Fruit fly (Drosophila melanogaster) whole organism, embryonic: ENCODE results near the gene mthl12.

Experiments
- Ada2b ChIP-seq: fragments of 200-800 bp; sonication (Bioruptor generic); IDR thresholded peaks from 2 replicates; pipeline ENCODE4 v1.3.6; 2022; ENCODE audit warnings: missing biosample characterization, missing genetic modification characterization
- Asciz ChIP-seq: fragments of 200-800 bp; sonication (Bioruptor generic); optimal IDR thresholded peaks from 2 replicates; lab custom pipeline; 2017; ENCODE audit warnings: missing biosample characterization, mild to moderate bottlenecking, missing genetic modification characterization, missing genetic modification reagents
- Awh ChIP-seq: fragments of 200-800 bp; sonication (Bioruptor generic); IDR thresholded peaks from 2 replicates; pipeline ENCODE4, ENCODE4 v1.3.6; 2022; ENCODE audit warnings: missing biosample characterization, missing genetic modification characterization
- B-H1 ChIP-seq: fragments of 200-800 bp; sonication (Bioruptor generic); IDR thresholded peaks from 3 replicates; pipeline ENCODE4 v1.3.6; 2022; ENCODE audit warnings: missing biosample characterization, missing genetic modification characterization
- Bteb2 ChIP-seq: fragments of 200-800 bp; sonication (Bioruptor generic); optimal IDR thresholded peaks from 2 replicates; lab custom pipeline; 2016; ENCODE audit warnings: missing biosample characterization, missing genetic modification characterization
- CG11560 ChIP-seq: fragments of 200-800 bp; sonication (Bioruptor generic); IDR thresholded peaks from 3 replicates; pipeline ENCODE4 v1.3.6; 2022; ENCODE audit warnings: missing biosample characterization, missing genetic modification characterization
- CG12071 ChIP-seq: fragments of 200-800 bp; sonication (Bioruptor generic); optimal IDR thresholded peaks from 3 replicates; lab custom pipeline; 2018; ENCODE audit warnings: missing biosample characterization, mild to moderate bottlenecking, missing genetic modification characterization
- CG12236 ChIP-seq: fragments of 200-800 bp; sonication (Bioruptor generic); optimal IDR thresholded peaks from 2 replicates; lab custom pipeline; 2016; ENCODE audit warnings: missing biosample characterization, missing genetic modification characterization
- CG12744 ChIP-seq: fragments of 200-800 bp; sonication (Bioruptor generic); optimal IDR thresholded peaks from 2 replicates; lab custom pipeline; 2016; ENCODE audit warnings: missing biosample characterization, missing genetic modification characterization
- CG13894 ChIP-seq: fragments of 200-800 bp; sonication (Bioruptor generic); optimal IDR thresholded peaks from 3 replicates; lab custom pipeline; 2018; ENCODE audit warnings: missing biosample characterization, mild to moderate bottlenecking, missing genetic modification characterization, moderate library complexity
- CG1529 ChIP-seq: fragments of 200-800 bp; sonication (Bioruptor generic); optimal IDR thresholded peaks from 3 replicates; lab custom pipeline; 2018; ENCODE audit warnings: missing biosample characterization, missing genetic modification characterization
- CG1647 ChIP-seq: fragments of 200-800 bp; sonication (Bioruptor generic); optimal IDR thresholded peaks from 3 replicates; lab custom pipeline; 2016; ENCODE audit warnings: missing biosample characterization, missing genetic modification characterization
- CG17612 ChIP-seq: fragments of 200-800 bp; sonication (Bioruptor generic); IDR thresholded peaks from 2 replicates; pipeline ENCODE4 v1.3.6; 2022; ENCODE audit warnings: missing biosample characterization, missing genetic modification characterization
- CG18011 ChIP-seq: fragments of 200-800 bp; sonication (Bioruptor generic); optimal IDR thresholded peaks from 2 replicates; lab custom pipeline; 2017; ENCODE audit warnings: missing biosample characterization, missing genetic modification characterization, mild to moderate bottlenecking, moderate library complexity, missing genotype
- CG18476 ChIP-seq: fragments of 200-800 bp; sonication (Bioruptor generic); optimal IDR thresholded peaks from 2 replicates; lab custom pipeline; 2016; ENCODE audit warnings: missing biosample characterization, mild to moderate bottlenecking, missing genetic modification characterization
- CG18764 ChIP-seq: fragments of 200-800 bp; sonication (Bioruptor generic); optimal IDR thresholded peaks from 3 replicates; lab custom pipeline; 2016; ENCODE audit warnings: missing biosample characterization, missing genetic modification characterization
- CG2202 ChIP-seq: fragments of 200-800 bp; sonication (Bioruptor generic); optimal IDR thresholded peaks from 2 replicates; lab custom pipeline; 2018; ENCODE audit warnings: missing biosample characterization, mild to moderate bottlenecking, missing genetic modification characterization
- CG31388 ChIP-seq: fragments of 200-800 bp; sonication (Bioruptor generic); optimal IDR thresholded peaks from 2 replicates; lab custom pipeline; 2016; ENCODE audit warnings: missing biosample characterization, missing genetic modification characterization
- CG4360 ChIP-seq: fragments of 200-800 bp; sonication (Bioruptor generic); IDR thresholded peaks from 2 replicates; pipeline ENCODE4 v1.3.6; 2022; ENCODE audit warnings: missing biosample characterization, missing genetic modification characterization
- CG6765 ChIP-seq: fragments of 200-800 bp; sonication (Bioruptor generic); optimal IDR thresholded peaks from 3 replicates; lab custom pipeline; 2017; ENCODE audit warnings: missing biosample characterization, mild to moderate bottlenecking, missing genetic modification characterization
- CG7556 ChIP-seq: fragments of 200-800 bp; sonication (Bioruptor generic); optimal IDR thresholded peaks from 2 replicates; lab custom pipeline; 2017; ENCODE audit warnings: missing biosample characterization, mild to moderate bottlenecking, missing genetic modification characterization
- CG9727 ChIP-seq: fragments of 200-800 bp; sonication (Bioruptor generic); optimal IDR thresholded peaks from 3 replicates; lab custom pipeline; 2017; ENCODE audit warnings: missing biosample characterization, mild to moderate bottlenecking, missing genetic modification characterization
- Chrac-16 ChIP-seq: fragments of 200-800 bp; sonication (Bioruptor generic); optimal IDR thresholded peaks from 3 replicates; lab custom pipeline; 2016; ENCODE audit warnings: missing biosample characterization, missing genetic modification characterization
- Doc3 ChIP-seq: fragments of 200-800 bp; sonication (Bioruptor generic); IDR thresholded peaks from 3 replicates; pipeline ENCODE4 v1.3.6; 2022; ENCODE audit warnings: missing biosample characterization, missing genetic modification characterization; ENCODE audit not compliant: partially characterized antibody
- E2f1 ChIP-seq: fragments of 200-800 bp; sonication (Bioruptor generic); IDR thresholded peaks from 2 replicates; pipeline ENCODE4 v1.3.6; 2022; ENCODE audit warnings: missing biosample characterization, missing genetic modification characterization
- Hey ChIP-seq: fragments of 200-800 bp; sonication (Bioruptor generic); optimal IDR thresholded peaks from 3 replicates; lab custom pipeline; 2018; ENCODE audit warnings: missing biosample characterization, mild to moderate bottlenecking, missing genetic modification characterization
- Mad ChIP-seq: fragments of 200-800 bp; sonication (Bioruptor generic); optimal IDR thresholded peaks from 2 replicates; lab custom pipeline; 2016; ENCODE audit warnings: missing biosample characterization, missing genetic modification characterization
- Mrtf ChIP-seq: fragments of 200-800 bp; sonication (Bioruptor generic); IDR thresholded peaks from 3 replicates; pipeline ENCODE4 v1.3.6; 2022; ENCODE audit warnings: missing biosample characterization, missing genetic modification characterization
- Nf-YA ChIP-seq: fragments of 200-800 bp; sonication (Bioruptor generic); IDR thresholded peaks from 2 replicates; pipeline ENCODE4 v1.3.6; 2022; ENCODE audit warnings: missing biosample characterization, missing genetic modification characterization
- ac ChIP-seq: fragments of 200-800 bp; sonication (Bioruptor generic); optimal IDR thresholded peaks from 3 replicates; lab custom pipeline; 2017; ENCODE audit warnings: missing biosample characterization, mild to moderate bottlenecking, missing genetic modification characterization
- bbx ChIP-seq: fragments of 200-800 bp; sonication (Bioruptor generic); IDR thresholded peaks from 2 replicates; pipeline ENCODE4 v1.3.6; 2022; ENCODE audit warnings: missing biosample characterization, missing genetic modification characterization; ENCODE audit not compliant: partially characterized antibody
- chif ChIP-seq, 2 experiments: fragments of 200-800 bp; sonication (Bioruptor generic); optimal IDR thresholded peaks; 3 replicates each; lab custom pipeline; 2016; ENCODE audit warnings: missing biosample characterization in 2 of 2, missing genetic modification characterization in 2 of 2
- chm ChIP-seq: fragments of 200-800 bp; sonication (Bioruptor generic); IDR thresholded peaks from 2 replicates; pipeline ENCODE4 v1.3.6; 2022; ENCODE audit warnings: missing biosample characterization, missing genetic modification characterization
- chn ChIP-seq: fragments of 200-800 bp; sonication (Bioruptor generic); optimal IDR thresholded peaks from 2 replicates; lab custom pipeline; 2016; ENCODE audit warnings: missing biosample characterization, missing genetic modification characterization
- emc ChIP-seq: fragments of 200-800 bp; sonication (Bioruptor generic); optimal IDR thresholded peaks from 2 replicates; lab custom pipeline; 2016; ENCODE audit warnings: missing biosample characterization, missing genetic modification characterization
- gfzf ChIP-seq: fragments of 200-800 bp; sonication (Bioruptor generic); optimal IDR thresholded peaks from 2 replicates; lab custom pipeline; 2016; ENCODE audit warnings: missing biosample characterization, mild to moderate bottlenecking, missing genetic modification characterization, moderate library complexity
- gsb ChIP-seq: fragments of 200-800 bp; sonication (Bioruptor generic); IDR thresholded peaks from 2 replicates; pipeline ENCODE4 v1.3.6; 2022; ENCODE audit warnings: missing biosample characterization, missing genetic modification characterization
- her ChIP-seq: fragments of 200-800 bp; sonication (Bioruptor generic); optimal IDR thresholded peaks from 2 replicates; lab custom pipeline; 2016; ENCODE audit warnings: missing biosample characterization, missing genetic modification characterization
- hkb ChIP-seq, 2 experiments: fragments of 200-800 bp in 1 of 2; fragments of >200 bp in 1 of 2; sonication (Bioruptor generic) in 1 of 2; IDR thresholded peaks in 1 of 2; optimal IDR thresholded peaks in 1 of 2; 2 replicates each; pipeline versions ENCODE4 v1.3.6 to Lab custom; 2017 to 2022; ENCODE audit warnings: missing biosample characterization in 1 of 2, missing genetic modification characterization in 1 of 2
- hth ChIP-seq: fragments of >200 bp; optimal IDR thresholded peaks from 2 replicates; lab custom pipeline; 2017; ENCODE audit warnings: inconsistent platforms
- kah ChIP-seq: fragments of 200-800 bp; sonication (Bioruptor generic); optimal IDR thresholded peaks from 2 replicates; lab custom pipeline; 2018; ENCODE audit warnings: missing biosample characterization, mild to moderate bottlenecking, missing genetic modification characterization
- lola ChIP-seq, 3 experiments: fragments of >200 bp in 2 of 3; fragments of 200-800 bp in 1 of 3; sonication (Bioruptor generic) in 1 of 3; optimal IDR thresholded peaks; 2 replicates each; lab custom pipeline; 2017 to 2019; ENCODE audit warnings: missing biosample characterization in 3 of 3, missing genetic modification characterization in 3 of 3, mild to moderate bottlenecking in 1 of 3, moderate library complexity in 1 of 3
- pho ChIP-seq: fragments of 200-800 bp; sonication (Bioruptor generic); optimal IDR thresholded peaks from 2 replicates; lab custom pipeline; 2016; ENCODE audit warnings: missing biosample characterization, missing genetic modification characterization
- pnt ChIP-seq: fragments of 200-800 bp; sonication (Bioruptor generic); optimal IDR thresholded peaks from 3 replicates; lab custom pipeline; 2016; ENCODE audit warnings: missing biosample characterization, missing genetic modification characterization
- row ChIP-seq: fragments of 200-800 bp; sonication (Bioruptor generic); IDR thresholded peaks from 3 replicates; pipeline ENCODE4 v1.3.6; 2022; ENCODE audit warnings: missing biosample characterization, missing genetic modification characterization
- sim ChIP-seq: fragments of 200-800 bp; sonication (Bioruptor generic); IDR thresholded peaks from 2 replicates; pipeline ENCODE4 v1.3.6; 2022; ENCODE audit warnings: missing biosample characterization, missing genetic modification characterization
- tna ChIP-seq: fragments of 200-800 bp; sonication (Bioruptor generic); IDR thresholded peaks from 2 replicates; pipeline ENCODE4 v1.3.6; 2022; ENCODE audit warnings: missing biosample characterization, missing genetic modification characterization; ENCODE audit not compliant: partially characterized antibody
- vfl ChIP-seq: fragments of 200-800 bp; sonication (Bioruptor generic); optimal IDR thresholded peaks from 2 replicates; lab custom pipeline; 2016; ENCODE audit warnings: missing biosample characterization, missing genetic modification characterization
- wdn ChIP-seq: fragments of 200-800 bp; sonication (Bioruptor generic); IDR thresholded peaks from 2 replicates; pipeline ENCODE4 v1.3.6; 2022; ENCODE audit warnings: missing biosample characterization, missing genetic modification characterization

The mthl12 gene

DNA sequence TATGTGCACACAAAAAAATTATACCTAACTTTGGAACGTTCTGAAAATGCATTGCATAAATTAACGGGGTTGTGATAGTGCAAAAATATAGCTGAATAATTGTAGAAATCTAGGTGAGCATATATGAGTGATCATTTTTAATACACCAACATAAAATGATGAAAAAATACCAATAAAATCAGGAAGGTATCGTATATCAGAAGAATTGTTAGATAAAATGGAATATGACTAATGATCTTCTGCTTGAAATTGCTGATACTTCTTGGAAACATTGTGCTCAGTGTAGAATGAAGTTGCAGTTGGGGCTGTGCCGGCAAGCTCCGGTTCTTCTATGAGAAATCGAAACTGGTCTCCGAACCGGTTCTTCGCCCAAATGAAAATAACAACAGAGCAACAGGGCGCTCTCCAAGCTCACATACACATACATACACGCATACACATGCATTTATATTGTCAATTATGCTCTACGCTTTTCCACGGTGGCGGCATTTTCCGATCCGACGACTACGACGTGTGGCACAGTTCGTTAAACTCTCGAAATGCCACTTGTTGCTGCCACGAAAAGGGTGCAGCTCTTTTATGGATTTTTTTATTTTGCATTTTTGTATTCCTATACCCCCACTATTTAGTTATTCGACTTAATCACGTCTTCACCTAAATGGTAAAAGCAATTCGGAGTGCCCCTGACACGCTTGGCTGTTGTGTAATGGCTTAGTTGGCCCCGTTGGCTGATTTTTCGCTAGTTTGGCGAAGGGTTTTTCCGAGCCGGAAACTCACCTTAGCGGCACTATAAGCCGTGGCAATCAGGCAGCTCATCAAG, 47.6 kb downstream of the mthl12 start (continued):
- TF ChIP-seq B-H1 (GFP tag; lab: Robert Waterston, UW): peak; percentile 73
- TF ChIP-seq chn (GFP tag; lab: Kevin White, UChicago): peak; percentile 91
- TF ChIP-seq CG12071 (GFP tag; lab: Kevin White, UChicago): peak; percentile 75
- TF ChIP-seq gsb (GFP tag; lab: Robert Waterston, UW): peak; percentile 68
- no peak for TF ChIP-seq hkb (optimal IDR thresholded peaks at IDR 0.05; lab: Kevin White, UChicago)
- TF ChIP-seq hkb (GFP tag; IDR thresholded peaks at IDR 0.05; lab: Robert Waterston, UW): peak; percentile 89
- TF ChIP-seq emc (GFP tag; lab: Kevin White, UChicago): peak; percentile 31
- peak; percentile 62 for TF ChIP-seq CG18764 (GFP tag; lab: Kevin White, UChicago)
- TF ChIP-seq pho (GFP tag; lab: Kevin White, UChicago): peak; percentile 85
- TF ChIP-seq wdn (GFP tag; lab: Robert Waterston, UW): peak; percentile 53; the same call in 1 of the 2 replicates
- TF ChIP-seq CG1529: peak; percentile 89
- peak; percentile 67; the same call in 1 of the 3 replicates for TF ChIP-seq Mrtf (GFP tag; lab: Robert Waterston, UW)
- peak; percentile 69 to 90 for TF ChIP-seq chif (GFP tag; optimal IDR thresholded peaks at IDR 0.05; lab: Kevin White, UChicago)
- no peak for TF ChIP-seq gfzf
- peak; percentile 61 for TF ChIP-seq CG31388 (GFP tag; lab: Kevin White, UChicago)
- peak; percentile 88 for TF ChIP-seq row
- TF ChIP-seq her (GFP tag; lab: Kevin White, UChicago): peak; percentile 79
- TF ChIP-seq ac (GFP tag; lab: Kevin White, UChicago): peak; percentile 6
- TF ChIP-seq bbx (GFP tag; lab: Robert Waterston, UW): no peak
- peak; percentile 72 for TF ChIP-seq CG1647 (GFP tag; lab: Kevin White, UChicago)
- TF ChIP-seq CG18011 (GFP tag; lab: Kevin White, UChicago): peak; percentile 64
- TF ChIP-seq CG6765 (GFP tag; lab: Kevin White, UChicago): peak; percentile 79
- TF ChIP-seq Chrac-16 (GFP tag; lab: Kevin White, UChicago): peak; percentile 89
- TF ChIP-seq Ada2b (GFP tag; lab: Robert Waterston, UW): peak; percentile 75
- TF ChIP-seq Mad: peak; percentile 80
- TF ChIP-seq kah: peak; percentile 86
- no peak for TF ChIP-seq hth (lab: Kevin White, UChicago)
- TF ChIP-seq CG12236 (GFP tag; lab: Kevin White, UChicago): peak; percentile 80
- peak; percentile 84 for TF ChIP-seq Asciz (GFP tag; lab: Kevin White, UChicago)
- no peak for TF ChIP-seq tna
- peak; percentile 88 for TF ChIP-seq E2f1
- peak; percentile 89 for TF ChIP-seq pnt
- peak; percentile 71 for TF ChIP-seq CG18476 (GFP tag; lab: Kevin White, UChicago)
- TF ChIP-seq Nf-YA: 0 out of 2 replicates have a peak, but pooled peaks have one; percentile 14
- peak in 1 of 3 experiments; percentile 94 for TF ChIP-seq lola (GFP tag; optimal IDR thresholded peaks at IDR 0.05; lab: Kevin White, UChicago)
- peak; percentile 80 for TF ChIP-seq vfl
- no peak; the same call in 1 of the 2 replicates for TF ChIP-seq chm
- peak; percentile 74 for TF ChIP-seq Awh (GFP tag; lab: Robert Waterston, UW)
- no peak for TF ChIP-seq Doc3 (GFP tag; lab: Robert Waterston, UW)
- TF ChIP-seq CG12744 (GFP tag; lab: Kevin White, UChicago): peak; percentile 86
- no peak for TF ChIP-seq CG13894
- peak; percentile 94 for TF ChIP-seq CG7556 (GFP tag; lab: Kevin White, UChicago)
- TF ChIP-seq Bteb2: peak; percentile 89
- TF ChIP-seq sim (GFP tag; lab: Robert Waterston, UW): peak; percentile 79
- TF ChIP-seq CG2202 (tag; lab: Kevin White, UChicago): peak; percentile 89
- peak; percentile 91 for TF ChIP-seq CG9727 (GFP tag; lab: Kevin White, UChicago)
- 0 out of 2 replicates have a peak, but pooled peaks have one; percentile 42 for TF ChIP-seq CG4360 (GFP tag; lab: Robert Waterston, UW)
- TF ChIP-seq Hey (tag; lab: Kevin White, UChicago): peak; percentile 19
- TF ChIP-seq CG11560 (tag; lab: Robert Waterston, UW): peak; percentile 62; the same call in 2 of the 3 replicates
- peak; percentile 54 for TF ChIP-seq CG17612 (GFP tag; lab: Robert Waterston, UW)
